Fruit fly (Drosophila melanogaster) whole organism, prepupa: ENCODE measurements around the gene Osi16.

Experiments used
- Blimp-1 ChIP-seq: fragments of 200-800 bp; sonication (Bioruptor generic); optimal IDR thresholded peaks from 3 replicates; lab custom pipeline; 2017; ENCODE audit warnings: missing biosample characterization, missing genetic modification characterization, mild to moderate bottlenecking, moderate library complexity, missing genetic modification reagents
- CG10631 ChIP-seq: fragments of 200-800 bp; sonication (Bioruptor generic); optimal IDR thresholded peaks from 2 replicates; lab custom pipeline; 2016; ENCODE audit warnings: missing biosample characterization, missing genetic modification characterization
- CG10669 ChIP-seq: fragments of 200-800 bp; sonication (Bioruptor generic); optimal IDR thresholded peaks from 3 replicates; lab custom pipeline; 2018; ENCODE audit warnings: missing biosample characterization, mild to moderate bottlenecking, missing genetic modification characterization, moderate library complexity
- CG15336 ChIP-seq: fragments of 200-800 bp; sonication (Bioruptor generic); IDR thresholded peaks from 2 replicates; pipeline ENCODE4 v1.3.6; 2022; ENCODE audit warnings: missing biosample characterization, missing genetic modification characterization
- CG1621 ChIP-seq: fragments of 200-800 bp; sonication (Bioruptor generic); optimal IDR thresholded peaks from 3 replicates; lab custom pipeline; 2018; ENCODE audit warnings: missing biosample characterization, mild to moderate bottlenecking, missing genetic modification characterization
- CG16779 ChIP-seq: fragments of 200-800 bp; sonication (Bioruptor generic); optimal IDR thresholded peaks from 3 replicates; lab custom pipeline; 2017; ENCODE audit warnings: missing biosample characterization, mild to moderate bottlenecking, missing genetic modification characterization
- CG31627 ChIP-seq: fragments of 200-800 bp; sonication (Bioruptor generic); optimal IDR thresholded peaks from 3 replicates; lab custom pipeline; 2016; ENCODE audit warnings: missing biosample characterization, missing genetic modification characterization
- CG32006 ChIP-seq: fragments of 200-800 bp; sonication (Bioruptor generic); optimal IDR thresholded peaks from 3 replicates; lab custom pipeline; 2017; ENCODE audit warnings: missing biosample characterization, mild to moderate bottlenecking, missing genetic modification characterization
- CG3919 ChIP-seq: fragments of 200-800 bp; sonication (Bioruptor generic); optimal IDR thresholded peaks from 3 replicates; lab custom pipeline; 2016; ENCODE audit warnings: missing biosample characterization, missing genetic modification characterization
- CG4318 ChIP-seq: fragments of 200-800 bp; sonication (Bioruptor generic); optimal IDR thresholded peaks from 3 replicates; lab custom pipeline; 2017; ENCODE audit warnings: missing biosample characterization, mild to moderate bottlenecking, missing genetic modification characterization
- CG6163 ChIP-seq: fragments of 200-800 bp; sonication (Bioruptor generic); IDR thresholded peaks from 3 replicates; pipeline ENCODE4 v1.3.6; 2022; ENCODE audit warnings: missing biosample characterization, missing genetic modification characterization
- CG6276 ChIP-seq: fragments of 200-800 bp; sonication (Bioruptor generic); optimal IDR thresholded peaks from 2 replicates; lab custom pipeline; 2017; ENCODE audit warnings: missing biosample characterization, mild to moderate bottlenecking, missing genetic modification characterization
- CG6792 ChIP-seq: fragments of 200-800 bp; sonication (Bioruptor generic); optimal IDR thresholded peaks from 3 replicates; lab custom pipeline; 2016; ENCODE audit warnings: missing biosample characterization, missing genetic modification characterization
- CG6808 ChIP-seq: fragments of 200-800 bp; sonication (Bioruptor generic); optimal IDR thresholded peaks from 3 replicates; lab custom pipeline; 2017; ENCODE audit warnings: missing biosample characterization, missing genetic modification characterization, mild to moderate bottlenecking, moderate library complexity, missing genetic modification reagents
- CG6854 ChIP-seq: fragments of 200-800 bp; sonication (Bioruptor generic); optimal IDR thresholded peaks from 2 replicates; lab custom pipeline; 2017; ENCODE audit warnings: missing biosample characterization, mild to moderate bottlenecking, missing genetic modification characterization
- CG8119 ChIP-seq: fragments of 200-800 bp; sonication (Bioruptor generic); IDR thresholded peaks from 3 replicates; pipeline ENCODE4 v1.3.6; 2022; ENCODE audit warnings: missing biosample characterization, missing genetic modification characterization
- CG8632 ChIP-seq: fragments of 200-800 bp; sonication (Bioruptor generic); optimal IDR thresholded peaks from 3 replicates; lab custom pipeline; 2016; ENCODE audit warnings: missing biosample characterization, missing genetic modification characterization
- CG9139 ChIP-seq: fragments of 200-800 bp; sonication (Bioruptor generic); optimal IDR thresholded peaks from 3 replicates; lab custom pipeline; 2017; ENCODE audit warnings: missing biosample characterization, mild to moderate bottlenecking, missing genetic modification characterization
- Eip78C ChIP-seq: fragments of 200-800 bp; sonication (Bioruptor generic); peaks from one replicate; lab custom pipeline; 2016; ENCODE audit warnings: missing biosample characterization, missing genetic modification characterization
- Eip93F ChIP-seq: fragments of 200-800 bp; sonication (Bioruptor generic); optimal IDR thresholded peaks from 2 replicates; lab custom pipeline; 2016; ENCODE audit warnings: missing biosample characterization, mild to moderate bottlenecking, missing genetic modification characterization
- Ets21C ChIP-seq: fragments of 200-800 bp; sonication (Bioruptor generic); optimal IDR thresholded peaks from 3 replicates; lab custom pipeline; 2016; ENCODE audit warnings: missing biosample characterization, missing genetic modification characterization
- Ets96B ChIP-seq: fragments of 200-800 bp; optimal IDR thresholded peaks from 2 replicates; lab custom pipeline; 2019; ENCODE audit warnings: missing biosample characterization, mild to moderate bottlenecking, missing genetic modification characterization, moderate library complexity
- Gug ChIP-seq: fragments of 200-800 bp; sonication (Bioruptor generic); IDR thresholded peaks from 2 replicates; pipeline ENCODE4 v1.3.6; 2022; ENCODE audit warnings: missing biosample characterization, missing genetic modification characterization
- Hr38 ChIP-seq: sonication (Bioruptor generic); optimal IDR thresholded peaks from 2 replicates; lab custom pipeline; 2016; ENCODE audit warnings: missing biosample characterization, missing genetic modification characterization
- Hr4 ChIP-seq: fragments of 200-800 bp; sonication (Bioruptor generic); optimal IDR thresholded peaks from 3 replicates; lab custom pipeline; 2016; ENCODE audit warnings: missing biosample characterization, missing genetic modification characterization
- Lpt ChIP-seq: fragments of 200-800 bp; sonication (Bioruptor generic); optimal IDR thresholded peaks from 3 replicates; lab custom pipeline; 2016; ENCODE audit warnings: missing biosample characterization, missing genetic modification characterization
- OdsH ChIP-seq: fragments of 200-800 bp; sonication (Bioruptor generic); optimal IDR thresholded peaks from 3 replicates; lab custom pipeline; 2016; ENCODE audit warnings: missing biosample characterization, missing genetic modification characterization
- Smox ChIP-seq: fragments of 200-800 bp; sonication (Bioruptor generic); optimal IDR thresholded peaks from 3 replicates; lab custom pipeline; 2016; ENCODE audit warnings: missing biosample characterization, missing genetic modification characterization
- Sox102F ChIP-seq: fragments of 200-800 bp; sonication (Bioruptor generic); optimal IDR thresholded peaks from 2 replicates; lab custom pipeline; 2016; ENCODE audit warnings: missing biosample characterization, mild to moderate bottlenecking, missing genetic modification characterization
- Sox14 ChIP-seq: fragments of 200-800 bp; sonication (Bioruptor generic); optimal IDR thresholded peaks from 3 replicates; lab custom pipeline; 2016; ENCODE audit warnings: missing biosample characterization, missing genetic modification characterization
- achi ChIP-seq: fragments of 200-800 bp; sonication (Bioruptor generic); optimal IDR thresholded peaks from 3 replicates; lab custom pipeline; 2016; ENCODE audit warnings: missing biosample characterization, missing genetic modification characterization
- acj6 ChIP-seq: fragments of 200-800 bp; sonication (Bioruptor generic); optimal IDR thresholded peaks from 3 replicates; lab custom pipeline; 2016; ENCODE audit warnings: missing biosample characterization, missing genetic modification characterization
- dac ChIP-seq: fragments of 200-800 bp; sonication (Bioruptor generic); optimal IDR thresholded peaks from 2 replicates; lab custom pipeline; 2017; ENCODE audit warnings: missing biosample characterization, mild to moderate bottlenecking, missing genetic modification characterization
- dsx ChIP-seq: fragments of 200-800 bp; optimal IDR thresholded peaks from 3 replicates; lab custom pipeline; 2019; ENCODE audit warnings: missing biosample characterization, mild to moderate bottlenecking, missing genetic modification characterization, moderate library complexity; ENCODE audit not compliant: poor library complexity, severe bottlenecking
- eg ChIP-seq: fragments of 200-800 bp; sonication (Bioruptor generic); IDR thresholded peaks from 3 replicates; pipeline ENCODE4 v1.3.6; 2022; ENCODE audit warnings: missing biosample characterization, missing genetic modification characterization
- esn ChIP-seq: fragments of 200-800 bp; sonication (Bioruptor generic); optimal IDR thresholded peaks from 2 replicates; lab custom pipeline; 2016; ENCODE audit warnings: missing biosample characterization, mild to moderate bottlenecking, missing genetic modification characterization, moderate library complexity
- fd85E ChIP-seq: fragments of 200-800 bp; sonication (Bioruptor generic); optimal IDR thresholded peaks from 3 replicates; lab custom pipeline; 2016; ENCODE audit warnings: missing biosample characterization, missing genetic modification characterization
- lz ChIP-seq: fragments of 200-800 bp; sonication (Bioruptor generic); optimal IDR thresholded peaks from 3 replicates; lab custom pipeline; 2016; ENCODE audit warnings: missing biosample characterization, missing genetic modification characterization
- net ChIP-seq: fragments of 200-800 bp; sonication (Bioruptor generic); optimal IDR thresholded peaks from 3 replicates; lab custom pipeline; 2016; ENCODE audit warnings: missing biosample characterization, missing genetic modification characterization
- pdm3 ChIP-seq: fragments of 200-800 bp; sonication (Bioruptor generic); optimal IDR thresholded peaks from 3 replicates; lab custom pipeline; 2016; ENCODE audit warnings: missing biosample characterization, missing genetic modification characterization
- salr ChIP-seq, 2 experiments: fragments of 200-800 bp; sonication (Bioruptor generic); optimal IDR thresholded peaks; 3 replicates each; lab custom pipeline; 2016 to 2018; ENCODE audit warnings: missing biosample characterization in 2 of 2, missing genetic modification characterization in 2 of 2, mild to moderate bottlenecking in 1 of 2
- ss ChIP-seq, 2 experiments: fragments of 200-800 bp; sonication (Bioruptor generic); optimal IDR thresholded peaks; 2 replicates in 1 of 2; 3 replicates in 1 of 2; lab custom pipeline; 2017 to 2018; ENCODE audit warnings: mild to moderate bottlenecking in 2 of 2, missing biosample characterization in 2 of 2, missing genetic modification characterization in 2 of 2, moderate library complexity in 1 of 2
- topi ChIP-seq: fragments of 200-800 bp; sonication (Bioruptor generic); optimal IDR thresholded peaks from 3 replicates; lab custom pipeline; 2016; ENCODE audit warnings: missing biosample characterization, missing genetic modification characterization
- vri ChIP-seq: fragments of 200-800 bp; sonication (Bioruptor generic); optimal IDR thresholded peaks from 3 replicates; lab custom pipeline; 2016; ENCODE audit warnings: missing biosample characterization, mild to moderate bottlenecking, missing genetic modification characterization

Gene Osi16

dm6 chr3R:6350755-6351154 lies 45.7 kb downstream of the Osi16 start, which contains the start of gene Pak:
Pak (plus strand) TSS chr3R:6350896.
- TF ChIP-seq topi (GFP tag; lab: Kevin White, UChicago) (peak; percentile 19), CG31627 (GFP tag; lab: Kevin White, UChicago) (peak; percentile 10), CG4318 (no peak), achi (GFP tag; lab: Kevin White, UChicago) (peak; percentile 3), Smox (GFP tag; lab: Kevin White, UChicago) (no peak), dsx (GFP tag; lab: Kevin White, UChicago) (peak; percentile 70)

dm6 chr3R:6351181-6351580 lies 46.1 kb downstream of the Osi16 start:
- no peak for TF ChIP-seq CG4318
- no peak for TF ChIP-seq pdm3
- TF ChIP-seq Eip78C, result peak; percentile 81
- TF ChIP-seq CG8119, result 0 out of 3 replicates have a peak, but pooled peaks have one; percentile 36
- TF ChIP-seq CG10631, result no peak
- TF ChIP-seq esn, result no peak
- peak; percentile 29 for TF ChIP-seq CG6854 (GFP tag; lab: Kevin White, UChicago)
- TF ChIP-seq ss (GFP tag; optimal IDR thresholded peaks at IDR 0.05; lab: Kevin White, UChicago), result peak in 1 of 2 experiments; percentile 7
- peak; percentile 22 for TF ChIP-seq CG32006 (GFP tag; lab: Kevin White, UChicago)
- peak; percentile 29 for TF ChIP-seq Lpt (GFP tag; lab: Kevin White, UChicago)
- TF ChIP-seq dac (GFP tag; lab: Kevin White, UChicago), result no peak
- TF ChIP-seq OdsH (GFP tag; lab: Kevin White, UChicago), result no peak
- TF ChIP-seq CG1621, result peak; percentile 37
- peak in 1 of 2 experiments; percentile 8 for TF ChIP-seq salr (GFP tag; optimal IDR thresholded peaks at IDR 0.05; lab: Kevin White, UChicago)
- TF ChIP-seq CG15336 (GFP tag; lab: Robert Waterston, UW), result no peak
- TF ChIP-seq CG3919 (GFP tag; lab: Kevin White, UChicago), result peak; percentile 10
- 0 out of 3 replicates have a peak, but pooled peaks have one; percentile 10 for TF ChIP-seq CG6163 (GFP tag; lab: Robert Waterston, UW)
- TF ChIP-seq Ets21C (GFP tag; lab: Kevin White, UChicago), result no peak
- TF ChIP-seq CG9139 (GFP tag; lab: Kevin White, UChicago), result peak; percentile 32
- TF ChIP-seq, all 60 proteins: peak for 11

- TF ChIP-seq Ets96B (tag; lab: Kevin White, UChicago), result peak; percentile 17
- TF ChIP-seq CG10631, result peak; percentile 14
- 0 out of 3 replicates have a peak, but pooled peaks have one; percentile 41 for TF ChIP-seq CG6163 (GFP tag; lab: Robert Waterston, UW)
- no peak for TF ChIP-seq fd85E
- peak; percentile 13 for TF ChIP-seq dsx (GFP tag; lab: Kevin White, UChicago)
- peak; percentile 64 for TF ChIP-seq CG6276 (GFP tag; lab: Kevin White, UChicago)
- peak; percentile 39 for TF ChIP-seq CG10669 (GFP tag; lab: Kevin White, UChicago)
- TF ChIP-seq Hr4 (GFP tag; lab: Kevin White, UChicago), result peak; percentile 76
- TF ChIP-seq net (GFP tag; lab: Kevin White, UChicago), result peak; percentile 31
- TF ChIP-seq CG31627 (GFP tag; lab: Kevin White, UChicago), result no peak
- TF ChIP-seq Ets21C (GFP tag; lab: Kevin White, UChicago), result no peak
- peak; percentile 15 for TF ChIP-seq Sox102F (GFP tag; lab: Kevin White, UChicago)
- TF ChIP-seq CG6792, result no peak
- TF ChIP-seq CG16779, result peak; percentile 5
- TF ChIP-seq CG9139 (GFP tag; lab: Kevin White, UChicago), result no peak
- TF ChIP-seq lz (GFP tag; lab: Kevin White, UChicago), result no peak
- 0 out of 2 replicates have a peak, but pooled peaks have one; percentile 26 for TF ChIP-seq Gug (GFP tag; lab: Robert Waterston, UW)
- TF ChIP-seq vri (GFP tag; lab: Kevin White, UChicago), result no peak
- no peak for TF ChIP-seq Hr38 (GFP tag; lab: Kevin White, UChicago)
- TF ChIP-seq pdm3, result peak; percentile 47
- peak; percentile 31 for TF ChIP-seq esn
- peak; percentile 39 for TF ChIP-seq achi (GFP tag; lab: Kevin White, UChicago)
- TF ChIP-seq CG8632 (GFP tag; lab: Kevin White, UChicago), result no peak
- peak; percentile 45 for TF ChIP-seq CG4318
- TF ChIP-seq CG6808 (GFP tag; lab: Kevin White, UChicago), result peak; percentile 42
- TF ChIP-seq CG32006 (GFP tag; lab: Kevin White, UChicago), result peak; percentile 77
- peak; percentile 34 for TF ChIP-seq Sox14 (GFP tag; lab: Kevin White, UChicago)
- TF ChIP-seq Eip78C, result peak; percentile 79
- no peak for TF ChIP-seq Eip93F (GFP tag; lab: Kevin White, UChicago)
- TF ChIP-seq eg (GFP tag; lab: Robert Waterston, UW), result peak; percentile 52; the same call in 2 of the 3 replicates
- no peak for TF ChIP-seq Blimp-1 (GFP tag; lab: Kevin White, UChicago)
- TF ChIP-seq acj6 (GFP tag; lab: Kevin White, UChicago), result peak; percentile 49
These were observed 46.8 kb downstream of the Osi16 start for dm6 chr3R:6351696-6352378.
